Fruit fly (Drosophila melanogaster) whole organism, embryonic: Measurements from ENCODE around the gene CG7518.

Source experiments
- CG10366 ChIP-seq: fragments of 200-800 bp; sonication (Bioruptor generic); IDR thresholded peaks from 2 replicates; pipeline ENCODE4 v1.3.6; 2022; ENCODE audit warnings: missing biosample characterization, missing genetic modification characterization
- CG15011 ChIP-seq: fragments of 200-800 bp; sonication (Bioruptor generic); optimal IDR thresholded peaks from 3 replicates; lab custom pipeline; 2018; ENCODE audit warnings: missing biosample characterization, mild to moderate bottlenecking, missing genetic modification characterization
- CG15601 ChIP-seq: fragments of 200-800 bp; sonication (Bioruptor generic); optimal IDR thresholded peaks from 3 replicates; lab custom pipeline; 2019; ENCODE audit warnings: missing biosample characterization, mild to moderate bottlenecking, missing genetic modification characterization, moderate library complexity
- CG17385 ChIP-seq: fragments of 200-800 bp; sonication (Bioruptor generic); optimal IDR thresholded peaks from 3 replicates; lab custom pipeline; 2018; ENCODE audit warnings: missing biosample characterization, mild to moderate bottlenecking, missing genetic modification characterization
- CG17912 ChIP-seq: fragments of 200-800 bp; sonication (Bioruptor generic); optimal IDR thresholded peaks from 2 replicates; lab custom pipeline; 2018; ENCODE audit warnings: missing biosample characterization, mild to moderate bottlenecking, missing genetic modification characterization
- CG4328 ChIP-seq: fragments of 200-800 bp; sonication (Bioruptor generic); optimal IDR thresholded peaks from 3 replicates; lab custom pipeline; 2017; ENCODE audit warnings: missing biosample characterization, missing genetic modification reagents, missing genetic modification characterization
- CG6813 ChIP-seq: fragments of 200-800 bp; sonication (Bioruptor generic); optimal IDR thresholded peaks from 2 replicates; lab custom pipeline; 2017; ENCODE audit warnings: missing biosample characterization, missing genetic modification characterization, mild to moderate bottlenecking, moderate library complexity, missing genetic modification reagents
- CG9609 ChIP-seq: fragments of 200-800 bp; sonication (Bioruptor generic); optimal IDR thresholded peaks from 3 replicates; lab custom pipeline; 2016; ENCODE audit warnings: missing biosample characterization, missing genetic modification characterization
- Doc3 ChIP-seq: fragments of 200-800 bp; sonication (Bioruptor generic); IDR thresholded peaks from 3 replicates; pipeline ENCODE4 v1.3.6; 2022; ENCODE audit warnings: missing biosample characterization, missing genetic modification characterization; ENCODE audit not compliant: partially characterized antibody
- Drgx ChIP-seq: fragments of 200-800 bp; sonication (Bioruptor generic); IDR thresholded peaks from 2 replicates; pipeline ENCODE4 v1.3.6; 2022; ENCODE audit warnings: missing biosample characterization, missing genetic modification characterization
- Gsc ChIP-seq: fragments of 200-800 bp; sonication (Bioruptor generic); IDR thresholded peaks from 2 replicates; pipeline ENCODE4 v1.3.6; 2022; ENCODE audit warnings: missing biosample characterization, missing genetic modification characterization
- HLH3B ChIP-seq: fragments of 200-800 bp; sonication (Bioruptor generic); IDR thresholded peaks from 2 replicates; pipeline ENCODE4 v1.3.6; 2022; ENCODE audit warnings: missing biosample characterization, missing genetic modification characterization
- HLH54F ChIP-seq: fragments of 200-800 bp; sonication (Bioruptor generic); optimal IDR thresholded peaks from 3 replicates; lab custom pipeline; 2016; ENCODE audit warnings: missing biosample characterization, missing genetic modification characterization
- Hmx ChIP-seq: fragments of 200-800 bp; sonication (Bioruptor generic); optimal IDR thresholded peaks from 2 replicates; lab custom pipeline; 2016; ENCODE audit warnings: missing biosample characterization, missing genetic modification characterization
- Hr3 ChIP-seq: fragments of 200-800 bp; sonication (Bioruptor generic); optimal IDR thresholded peaks from 3 replicates; lab custom pipeline; 2016; ENCODE audit warnings: missing biosample characterization, missing genetic modification characterization
- MBD-R2 ChIP-seq: fragments of 200-800 bp; sonication (Bioruptor generic); IDR thresholded peaks from 2 replicates; pipeline ENCODE4 v1.3.6; 2022; ENCODE audit warnings: missing biosample characterization, missing genetic modification characterization
- Mes4 ChIP-seq: fragments of 200-800 bp; sonication (Bioruptor generic); optimal IDR thresholded peaks from 2 replicates; lab custom pipeline; 2016; ENCODE audit warnings: missing biosample characterization, missing genetic modification characterization
- Opbp ChIP-seq: fragments of 200-800 bp; sonication (Bioruptor generic); IDR thresholded peaks from 3 replicates; pipeline ENCODE4 v1.3.6; 2022; ENCODE audit warnings: missing biosample characterization, missing genetic modification characterization; ENCODE audit not compliant: partially characterized antibody
- Pdp1 ChIP-seq, 2 experiments: fragments of 200-800 bp; sonication (Bioruptor generic); optimal IDR thresholded peaks; 3 replicates each; lab custom pipeline; 2016; ENCODE audit warnings: missing biosample characterization in 2 of 2, missing genetic modification characterization in 2 of 2, mild to moderate bottlenecking in 1 of 2, moderate library complexity in 1 of 2
- Ptx1 ChIP-seq: fragments of 200-800 bp; sonication (Bioruptor generic); IDR thresholded peaks from 2 replicates; pipeline ENCODE4 v1.3.6; 2022; ENCODE audit warnings: missing biosample characterization, missing genetic modification characterization
- Sry-δ ChIP-seq: fragments of 200-800 bp; sonication (Bioruptor generic); optimal IDR thresholded peaks from 2 replicates; lab custom pipeline; 2016; ENCODE audit warnings: missing biosample characterization, missing genetic modification characterization
- TFAM ChIP-seq: fragments of 200-800 bp; sonication (Bioruptor generic); optimal IDR thresholded peaks from 2 replicates; lab custom pipeline; 2017; ENCODE audit warnings: missing biosample characterization, missing genetic modification characterization, inconsistent platforms
- Xbp1 ChIP-seq: fragments of 200-800 bp; sonication (Bioruptor generic); optimal IDR thresholded peaks from 3 replicates; lab custom pipeline; 2016; ENCODE audit warnings: missing biosample characterization, mild to moderate bottlenecking, missing genetic modification characterization
- Xrp1 ChIP-seq: fragments of 200-800 bp; sonication (Bioruptor generic); IDR thresholded peaks from 2 replicates; pipeline ENCODE4 v1.3.6; 2022; ENCODE audit warnings: missing biosample characterization, missing genetic modification characterization
- ac ChIP-seq: fragments of 200-800 bp; sonication (Bioruptor generic); optimal IDR thresholded peaks from 3 replicates; lab custom pipeline; 2017; ENCODE audit warnings: missing biosample characterization, mild to moderate bottlenecking, missing genetic modification characterization
- aop ChIP-seq: fragments of 200-800 bp; sonication (Bioruptor generic); IDR thresholded peaks from 2 replicates; pipeline ENCODE4 v1.3.6; 2022; ENCODE audit warnings: missing biosample characterization, missing genetic modification characterization
- ase ChIP-seq: fragments of 200-800 bp; sonication (Bioruptor generic); IDR thresholded peaks from 3 replicates; pipeline ENCODE4 v1.3.6; 2022; ENCODE audit warnings: missing biosample characterization, missing genetic modification characterization
- az2 ChIP-seq: fragments of 200-800 bp; sonication (Bioruptor generic); optimal IDR thresholded peaks from 3 replicates; lab custom pipeline; 2016; ENCODE audit warnings: missing biosample characterization, missing genetic modification characterization
- cato ChIP-seq: fragments of 200-800 bp; sonication (Bioruptor generic); optimal IDR thresholded peaks from 2 replicates; lab custom pipeline; 2016; ENCODE audit warnings: missing biosample characterization, missing genetic modification characterization, borderline replicate concordance
- caup ChIP-seq: fragments of 200-800 bp; sonication (Bioruptor generic); optimal IDR thresholded peaks from 3 replicates; lab custom pipeline; 2017; ENCODE audit warnings: missing biosample characterization, mild to moderate bottlenecking, missing genetic modification characterization, moderate library complexity; ENCODE audit not compliant: severe bottlenecking
- chn ChIP-seq: fragments of 200-800 bp; sonication (Bioruptor generic); optimal IDR thresholded peaks from 2 replicates; lab custom pipeline; 2016; ENCODE audit warnings: missing biosample characterization, missing genetic modification characterization
- dimm ChIP-seq: fragments of 200-800 bp; sonication (Bioruptor generic); IDR thresholded peaks from 2 replicates; pipeline ENCODE4 v1.3.6; 2022; ENCODE audit warnings: missing biosample characterization, missing genetic modification characterization
- emc ChIP-seq: fragments of 200-800 bp; sonication (Bioruptor generic); optimal IDR thresholded peaks from 2 replicates; lab custom pipeline; 2016; ENCODE audit warnings: missing biosample characterization, missing genetic modification characterization
- fru ChIP-seq: fragments of >200 bp; optimal IDR thresholded peaks from 2 replicates; lab custom pipeline; 2017
- fu2 ChIP-seq: fragments of 200-800 bp; sonication (Bioruptor generic); optimal IDR thresholded peaks from 2 replicates; lab custom pipeline; 2016; ENCODE audit warnings: missing biosample characterization, missing genetic modification characterization
- gcm ChIP-seq: fragments of 200-800 bp; sonication (Bioruptor generic); optimal IDR thresholded peaks from 2 replicates; lab custom pipeline; 2019; ENCODE audit warnings: missing biosample characterization, mild to moderate bottlenecking, missing genetic modification characterization, moderate library complexity
- kni ChIP-seq: fragments of 200-800 bp; sonication (Bioruptor generic); optimal IDR thresholded peaks from 3 replicates; lab custom pipeline; 2017; ENCODE audit warnings: mild to moderate bottlenecking, missing biosample characterization, missing genetic modification reagents, missing genetic modification characterization
- nom ChIP-seq: fragments of 200-800 bp; sonication (Bioruptor generic); optimal IDR thresholded peaks from 2 replicates; lab custom pipeline; 2017; ENCODE audit warnings: missing biosample characterization, missing genetic modification characterization, mild to moderate bottlenecking, moderate library complexity, missing genetic modification reagents
- org-1 ChIP-seq: fragments of 200-800 bp; sonication (Bioruptor generic); optimal IDR thresholded peaks from 2 replicates; lab custom pipeline; 2017; ENCODE audit warnings: missing biosample characterization, missing genetic modification characterization
- phol ChIP-seq: fragments of 200-800 bp; sonication (Bioruptor generic); optimal IDR thresholded peaks from 3 replicates; lab custom pipeline; 2018; ENCODE audit warnings: missing biosample characterization, mild to moderate bottlenecking, missing genetic modification characterization, moderate library complexity
- prd ChIP-seq, 3 experiments: fragments of >200 bp in 2 of 3; fragments of 200-800 bp in 1 of 3; sonication (Bioruptor generic) in 1 of 3; optimal IDR thresholded peaks in 2 of 3; IDR thresholded peaks in 1 of 3; 2 replicates in 2 of 3; 3 replicates in 1 of 3; pipeline versions ENCODE4 v1.3.6 to Lab custom; 2017 to 2022; ENCODE audit warnings: missing biosample characterization in 1 of 3, missing genetic modification characterization in 1 of 3
- pros ChIP-seq: fragments of 200-800 bp; sonication (Bioruptor generic); optimal IDR thresholded peaks from 3 replicates; lab custom pipeline; 2019; ENCODE audit warnings: missing biosample characterization, mild to moderate bottlenecking, missing genetic modification characterization, moderate library complexity
- pzg ChIP-seq: fragments of 200-800 bp; sonication (Bioruptor generic); optimal IDR thresholded peaks from 3 replicates; lab custom pipeline; 2018; ENCODE audit warnings: missing biosample characterization, mild to moderate bottlenecking, missing genetic modification characterization, moderate library complexity
- tin ChIP-seq: fragments of 200-800 bp; sonication (Bioruptor generic); optimal IDR thresholded peaks from 3 replicates; lab custom pipeline; 2016; ENCODE audit warnings: missing biosample characterization, missing genetic modification characterization
- tna ChIP-seq: fragments of 200-800 bp; sonication (Bioruptor generic); IDR thresholded peaks from 2 replicates; pipeline ENCODE4 v1.3.6; 2022; ENCODE audit warnings: missing biosample characterization, missing genetic modification characterization; ENCODE audit not compliant: partially characterized antibody
- tup ChIP-seq: fragments of 200-800 bp; sonication (Bioruptor generic); optimal IDR thresholded peaks from 2 replicates; lab custom pipeline; 2016; ENCODE audit warnings: missing biosample characterization, mild to moderate bottlenecking, missing genetic modification characterization, moderate library complexity
- vnd ChIP-seq: fragments of 200-800 bp; sonication (Bioruptor generic); IDR thresholded peaks from 3 replicates; pipeline ENCODE4 v1.3.6; 2022; ENCODE audit warnings: missing biosample characterization, missing genetic modification characterization; ENCODE audit not compliant: partially characterized antibody
- z ChIP-seq: fragments of 200-800 bp; sonication (Bioruptor generic); IDR thresholded peaks from 3 replicates; pipeline ENCODE4 v1.3.6; 2022; ENCODE audit warnings: missing biosample characterization, missing genetic modification characterization

The CG7518 gene

DNA sequence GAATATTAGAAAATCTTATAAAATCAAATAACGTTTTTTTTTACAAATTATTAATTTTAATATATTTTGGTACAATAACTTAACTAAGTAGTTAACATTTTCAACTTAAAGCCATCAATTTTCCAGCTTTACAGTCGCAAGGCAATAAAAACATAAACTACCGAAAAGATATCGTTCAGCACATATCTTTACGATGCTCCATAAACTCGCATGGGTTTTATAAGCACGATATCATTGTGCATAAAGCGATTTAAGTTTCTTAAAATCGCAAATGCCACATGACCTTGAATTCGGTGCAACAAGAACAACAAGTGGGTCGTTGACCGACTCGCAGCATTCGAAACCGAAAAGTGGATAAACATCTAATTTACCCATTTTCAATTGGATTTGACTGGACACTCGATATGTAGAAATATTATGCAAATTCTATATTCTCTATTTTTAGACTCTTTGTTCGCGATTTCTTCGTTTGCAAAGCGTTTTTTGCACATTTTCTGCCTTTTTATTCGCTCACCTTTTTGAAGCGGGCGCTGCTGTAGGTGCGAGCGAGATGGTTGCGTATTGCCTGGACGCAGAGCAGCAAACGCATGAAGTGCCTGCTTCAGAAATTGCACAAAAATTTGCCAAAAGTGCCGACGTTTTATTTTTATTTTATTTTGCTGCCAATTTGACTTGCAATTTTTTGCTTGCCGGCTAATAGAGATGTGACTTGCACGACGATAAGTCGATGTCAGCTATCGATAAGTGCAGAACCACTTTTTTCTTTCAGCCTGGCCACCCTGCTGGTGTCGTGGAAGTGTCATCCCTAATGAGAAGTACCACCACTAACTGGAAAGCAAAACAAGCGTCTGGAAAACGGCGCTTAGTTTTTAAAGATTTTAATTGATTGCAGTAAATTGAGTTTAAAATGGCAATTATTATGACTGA, 36.7 kb upstream of the CG7518 start, which contains the start of gene Spc25 (continued):
- TF ChIP-seq chn = peak; percentile 75
- TF ChIP-seq Ptx1 (GFP tag; lab: Robert Waterston, UW) = 0 out of 2 replicates have a peak, but pooled peaks have one; percentile 39
- no peak for TF ChIP-seq cato (GFP tag; lab: Kevin White, UChicago)
- peak; percentile 40 for TF ChIP-seq emc (GFP tag; lab: Kevin White, UChicago)
- peak; percentile 14 for TF ChIP-seq Hr3
- TF ChIP-seq tna (GFP tag; lab: Robert Waterston, UW) = peak; percentile 87
- TF ChIP-seq CG9609 (GFP tag; lab: Kevin White, UChicago) = peak; percentile 52
- TF ChIP-seq Xrp1 (GFP tag; lab: Robert Waterston, UW) = no peak; the same call in 1 of the 2 replicates
- peak; percentile 76 for TF ChIP-seq HLH54F
- TF ChIP-seq phol (tag; lab: Kevin White, UChicago) = peak; percentile 42
- TF ChIP-seq HLH3B (GFP tag; lab: Robert Waterston, UW) = 0 out of 2 replicates have a peak, but pooled peaks have one; percentile 36
- TF ChIP-seq CG6813 (GFP tag; lab: Kevin White, UChicago) = no peak
- TF ChIP-seq org-1 (GFP tag; lab: Kevin White, UChicago) = no peak
- TF ChIP-seq kni (GFP tag; lab: Kevin White, UChicago) = no peak
- TF ChIP-seq Opbp (GFP tag; lab: Robert Waterston, UW) = peak; percentile 97
- TF ChIP-seq caup (GFP tag; lab: Kevin White, UChicago) = no peak
- TF ChIP-seq az2 = peak; percentile 52
- TF ChIP-seq Mes4 = peak; percentile 55
- peak; percentile 91 for TF ChIP-seq pzg
- TF ChIP-seq Drgx (GFP tag; lab: Robert Waterston, UW) = no peak
- TF ChIP-seq Pdp1 (GFP tag; optimal IDR thresholded peaks at IDR 0.05; lab: Kevin White, UChicago) = peak in 1 of 2 experiments; percentile 71
- no peak for TF ChIP-seq CG17385 (GFP tag; lab: Kevin White, UChicago)
- no peak for TF ChIP-seq CG17912 (GFP tag; lab: Kevin White, UChicago)
- no peak for TF ChIP-seq ase (GFP tag; lab: Robert Waterston, UW)
- TF ChIP-seq z (GFP tag; lab: Robert Waterston, UW) = no peak
- peak; percentile 68 for TF ChIP-seq Xbp1 (GFP tag; lab: Kevin White, UChicago)
- TF ChIP-seq dimm (GFP tag; lab: Robert Waterston, UW) = no peak
- TF ChIP-seq tup = no peak
- no peak for TF ChIP-seq nom (GFP tag; lab: Kevin White, UChicago)
- TF ChIP-seq Doc3 (GFP tag; lab: Robert Waterston, UW) = peak; percentile 88
- TF ChIP-seq fu2 (GFP tag; lab: Kevin White, UChicago) = peak; percentile 64
- TF ChIP-seq CG15601 (tag; lab: Kevin White, UChicago) = no peak
- TF ChIP-seq ac = no peak
- no peak for TF ChIP-seq CG4328 (GFP tag; lab: Kevin White, UChicago)
- no peak for TF ChIP-seq aop
- no peak for TF ChIP-seq pros (GFP tag; lab: Kevin White, UChicago)
- peak; percentile 90 for TF ChIP-seq MBD-R2 (GFP tag; lab: Robert Waterston, UW)
- no peak for TF ChIP-seq CG15011 (GFP tag; lab: Kevin White, UChicago)
- TF ChIP-seq CG10366 (GFP tag; lab: Robert Waterston, UW) = peak; percentile 54
- TF ChIP-seq gcm = no peak
- peak; percentile 87 for TF ChIP-seq vnd
- no peak for TF ChIP-seq TFAM (GFP tag; lab: Kevin White, UChicago)
- no peak for TF ChIP-seq Gsc (GFP tag; lab: Robert Waterston, UW)
- no peak for TF ChIP-seq fru (lab: Kevin White, UChicago)
- no peak for TF ChIP-seq Hmx
- peak; percentile 100 for TF ChIP-seq Sry-δ (GFP tag; lab: Kevin White, UChicago)
- TF ChIP-seq prd (optimal IDR thresholded peaks at IDR 0.05; lab: Kevin White, UChicago) = no peak
- TF ChIP-seq prd (GFP tag; IDR thresholded peaks at IDR 0.05; lab: Robert Waterston, UW) = peak; percentile 80
- TF ChIP-seq tin = peak; percentile 64
